Worm (Caenorhabditis elegans): ENCODE results near the gene C28A5.1.
A peak's percentile ranks its signal among the peaks of the same experiment; 100 is the strongest.
"Not testable (repeated sequence)": the region's sequence is repeated elsewhere in the genome, so short reads cannot be mapped to it uniquely, and the experiment has no call there.

C28A5.1 gene

DNA sequence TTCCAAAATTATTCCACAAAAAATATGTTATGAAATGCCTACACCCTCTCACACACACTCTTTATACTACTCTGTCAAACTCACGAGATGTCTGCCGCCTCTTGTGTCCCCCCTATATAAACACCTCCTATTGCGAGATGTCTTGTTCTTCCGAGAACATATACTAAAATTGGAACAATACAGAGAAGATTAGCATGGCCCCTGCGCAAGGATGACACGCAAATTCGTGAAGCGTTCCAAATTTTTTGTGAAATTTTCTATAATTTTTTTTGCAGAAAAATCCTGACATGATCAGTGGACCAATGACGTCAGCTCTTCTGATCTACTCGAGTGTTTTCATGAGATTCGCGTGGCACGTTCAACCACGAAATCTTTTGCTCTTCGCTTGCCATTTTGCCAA, 20.1 kb downstream of the C28A5.1 start (continued):
- TF ChIP-seq B0261.1 (tag; optimal IDR thresholded peaks at IDR 0.05): peak; percentile 61
- 0 out of 2 replicates have a peak, but pooled peaks have one; percentile 55 for TF ChIP-seq ztf-25 (GFP tag; IDR thresholded peaks at IDR 0.05)
- TF ChIP-seq F33H1.4 (GFP tag; IDR thresholded peaks at IDR 0.05): peak; percentile 17; the same call in 1 of the 2 replicates
- 0 out of 2 replicates have a peak, but pooled peaks have one; percentile 16 for TF ChIP-seq Y95B8A.8 (GFP tag; IDR thresholded peaks at IDR 0.05)
- 0 out of 2 replicates have a peak, but pooled peaks have one; percentile 12 for TF ChIP-seq madf-8 (GFP tag; conservative IDR thresholded peaks at IDR 0.05)
- peak; percentile 7 for TF ChIP-seq ceh-27 (GFP tag; optimal IDR thresholded peaks at IDR 0.05)
- peak; percentile 34 for TF ChIP-seq ztf-18 (tag; optimal IDR thresholded peaks at IDR 0.05)
- TF ChIP-seq chd-7 (tag; optimal IDR thresholded peaks at IDR 0.05): peak; percentile 61
- 0 out of 2 replicates have a peak, but pooled peaks have one; percentile 35 for TF ChIP-seq K11D2.4 (GFP tag; IDR thresholded peaks at IDR 0.05)
- not testable (repeated sequence) for TF ChIP-seq cebp-1 (GFP tag; IDR thresholded peaks at IDR 0.05)
- TF ChIP-seq cebp-1 (tag; optimal IDR thresholded peaks at IDR 0.05): peak; percentile 77
- peak; percentile 58; the same call in 1 of the 2 replicates for TF ChIP-seq pbrm-1 (GFP tag; IDR thresholded peaks at IDR 0.05)
- TF ChIP-seq lin-35 (GFP tag; optimal IDR thresholded peaks at IDR 0.05): peak in 1 of 3 experiments; percentile 52
- peak; percentile 31 for TF ChIP-seq attf-5 (GFP tag; optimal IDR thresholded peaks at IDR 0.05)
- TF ChIP-seq lsl-1 (GFP tag; optimal IDR thresholded peaks at IDR 0.05): peak; percentile 26

DNA sequence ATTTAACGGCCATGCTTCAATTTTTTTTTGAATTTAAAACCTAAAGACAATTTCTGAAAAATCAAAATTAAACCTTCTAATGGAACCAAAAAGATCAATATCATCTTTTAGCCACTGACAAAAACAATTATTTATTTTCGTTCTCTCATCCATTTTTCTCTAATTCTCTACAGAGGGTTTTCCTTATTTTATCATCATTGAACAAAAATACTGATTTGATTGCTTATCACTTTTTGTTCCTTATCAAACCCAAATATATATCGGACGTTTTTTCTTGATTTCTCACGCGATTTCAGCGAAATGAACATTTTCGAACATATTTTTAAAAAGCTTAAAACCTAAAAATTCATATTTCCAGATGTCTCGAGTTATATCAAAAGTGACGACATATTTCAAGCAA, 21.0 kb downstream of the C28A5.1 start, which contains the start of gene mpc-1:
TSS of gene mpc-1 (plus strand) at position 359 of the 400 bp plus-strand sequence.
- TF ChIP-seq nhr-80 (tag; optimal IDR thresholded peaks at IDR 0.05): peak; percentile 52
- TF ChIP-seq chd-7 (tag; optimal IDR thresholded peaks at IDR 0.05): no peak

DNA sequence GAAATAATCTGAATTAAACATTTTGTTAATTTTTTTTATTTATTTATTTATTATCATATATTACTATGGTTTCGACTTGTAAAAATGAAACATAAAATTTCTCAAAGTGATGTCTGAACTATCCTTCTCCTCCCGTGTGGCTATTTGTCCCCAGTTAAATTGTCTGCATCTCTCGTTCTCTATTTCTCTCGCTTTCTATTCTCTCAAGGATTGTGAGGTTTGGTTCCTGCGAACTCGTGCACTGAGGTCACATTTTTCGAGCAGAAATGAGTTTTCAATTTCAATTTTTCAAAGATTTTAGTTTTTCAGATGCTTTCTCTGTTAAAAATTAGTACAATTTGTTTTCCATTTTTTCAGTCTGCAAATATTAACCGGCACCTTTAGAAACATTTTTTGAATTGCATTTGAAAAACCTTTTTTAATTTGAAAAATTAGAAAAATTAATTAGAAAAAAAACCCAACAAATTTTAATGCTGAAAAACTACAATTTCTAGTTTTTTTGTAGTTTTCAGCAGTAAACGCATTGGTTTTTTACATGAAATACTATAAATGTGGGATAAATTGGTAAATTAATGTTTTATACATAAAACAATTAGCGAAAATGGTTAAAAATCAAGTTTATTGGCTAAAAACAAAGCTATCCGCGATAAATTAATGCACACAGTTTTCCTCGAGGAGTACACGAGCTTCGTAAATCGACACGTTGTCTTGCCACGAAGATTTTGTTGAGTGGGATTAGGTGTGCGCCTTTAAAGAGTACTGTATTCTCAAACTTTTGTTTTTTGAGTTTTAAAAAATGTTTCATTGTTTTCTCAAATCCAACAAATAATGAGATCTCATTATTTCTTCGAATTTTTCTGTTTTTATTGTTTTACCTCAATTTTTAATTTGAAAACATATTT, 21.8 kb downstream of the C28A5.1 start:
- no peak for TF ChIP-seq snpc-1.1 (tag; optimal IDR thresholded peaks at IDR 0.05; ENCODE audit: insufficient read depth)
- TF ChIP-seq attf-5 (GFP tag; optimal IDR thresholded peaks at IDR 0.05): peak; percentile 38
- TF ChIP-seq tlf-1 (GFP tag; optimal IDR thresholded peaks at IDR 0.05): no peak
- no peak for TF ChIP-seq dpl-1 (GFP tag; optimal IDR thresholded peaks at IDR 0.05)
- peak; percentile 30 for TF ChIP-seq tbp1 (GFP tag; optimal IDR thresholded peaks at IDR 0.05)
- no peak for TF ChIP-seq snpc-1.3 (tag; optimal IDR thresholded peaks at IDR 0.05; ENCODE audit: insufficient read depth)
- TF ChIP-seq chd-7 (tag; optimal IDR thresholded peaks at IDR 0.05): no peak
- TF ChIP-seq F23B12.7 (tag; optimal IDR thresholded peaks at IDR 0.05; ENCODE audit: insufficient read depth): peak; percentile 21
- no peak for TF ChIP-seq ZK185.1 (tag; optimal IDR thresholded peaks at IDR 0.05; ENCODE audit: poor library complexity, severe bottlenecking)
- no peak for TF ChIP-seq F39B2.1 (GFP tag; IDR thresholded peaks at IDR 0.05)
- no peak for TF ChIP-seq ceh-58 (GFP tag; IDR thresholded peaks at IDR 0.05)
- no peak for TF ChIP-seq C17E4.6 (GFP tag; IDR thresholded peaks at IDR 0.05)
- TF ChIP-seq dox-1 (GFP tag; IDR thresholded peaks at IDR 0.05): no peak
- TF ChIP-seq K11D2.4 (GFP tag; IDR thresholded peaks at IDR 0.05): no peak
- TF ChIP-seq Y95B8A.8 (GFP tag; IDR thresholded peaks at IDR 0.05): no peak
- no peak for TF ChIP-seq ceh-100 (GFP tag; IDR thresholded peaks at IDR 0.05)
- TF ChIP-seq lin-40 (tag; optimal IDR thresholded peaks at IDR 0.05): peak; percentile 10
- peak; percentile 23 for TF ChIP-seq lin-54 (GFP tag; optimal IDR thresholded peaks at IDR 0.05)
- TF ChIP-seq mxl-1 (tag; optimal IDR thresholded peaks at IDR 0.05): no peak
- no peak for TF ChIP-seq egrh-3 (GFP tag; IDR thresholded peaks at IDR 0.05)
- no peak for TF ChIP-seq nfyb-1 (GFP tag; IDR thresholded peaks at IDR 0.05)
- TF ChIP-seq tbx-9 (tag; optimal IDR thresholded peaks at IDR 0.05; ENCODE audit: borderline replicate concordance): no peak
- TF ChIP-seq hsf-1 (GFP tag; IDR thresholded peaks at IDR 0.05): no peak
- TF ChIP-seq B0261.1 (tag; optimal IDR thresholded peaks at IDR 0.05): no peak
- peak; percentile 33 for TF ChIP-seq nhr-80 (tag; optimal IDR thresholded peaks at IDR 0.05)
- peak; percentile 90 for TF ChIP-seq B0019.2 (GFP tag; conservative IDR thresholded peaks at IDR 0.05)
- no peak for TF ChIP-seq snpc-4 (GFP tag; optimal IDR thresholded peaks at IDR 0.05)
- peak in 2 of 4 experiments; percentile 3 to 6 for TF ChIP-seq snpc-4 (tag; optimal IDR thresholded peaks at IDR 0.05)
- peak; percentile 55 for TF ChIP-seq snpc-3.4 (tag; optimal IDR thresholded peaks at IDR 0.05)
- TF ChIP-seq B0035.1 (tag; optimal IDR thresholded peaks at IDR 0.05): no peak
- no peak for TF ChIP-seq ceh-27 (GFP tag; optimal IDR thresholded peaks at IDR 0.05)
- TF ChIP-seq ceh-91 (GFP tag; IDR thresholded peaks at IDR 0.05): no peak
